Fruit fly (Drosophila melanogaster): Measurements from ENCODE around the gene CG12994.

Gene CG12994

DNA sequence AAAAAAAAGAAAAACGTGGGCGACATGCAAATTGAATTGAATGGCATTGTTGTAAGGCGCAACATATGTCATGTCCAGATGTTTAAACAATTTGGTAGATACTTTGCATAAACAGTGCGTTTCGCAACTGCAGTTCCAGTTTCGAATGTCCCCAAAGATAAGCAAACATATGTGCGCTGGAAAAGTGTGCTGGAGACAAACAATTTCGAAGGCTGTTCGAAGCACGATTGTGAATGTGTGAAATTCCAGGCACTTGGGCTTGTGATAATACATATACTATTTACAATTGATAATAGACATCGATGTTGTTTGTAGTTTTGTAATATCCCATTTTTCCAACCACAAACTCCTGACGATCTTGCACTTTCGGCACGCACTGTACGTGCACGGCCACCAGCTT is 39.0 kb upstream of the CG12994 start (continued):
- TF ChIP-seq Dll (GFP tag; IDR thresholded peaks at IDR 0.05; ENCODE audit: partially characterized antibody): no peak
- TF ChIP-seq Meics (GFP tag; optimal IDR thresholded peaks at IDR 0.05): no peak
- TF ChIP-seq Stat92E (GFP tag; optimal IDR thresholded peaks at IDR 0.05): no peak
- TF ChIP-seq sna (GFP tag; IDR thresholded peaks at IDR 0.05; ENCODE audit: partially characterized antibody): no peak
- TF ChIP-seq sens-2 (GFP tag; IDR thresholded peaks at IDR 0.05): 0 out of 2 replicates have a peak, but pooled peaks have one; percentile 28
- TF ChIP-seq CG16779 (GFP tag; IDR thresholded peaks at IDR 0.05): no peak
- TF ChIP-seq repo (GFP tag; optimal IDR thresholded peaks at IDR 0.05): no peak
- no peak for TF ChIP-seq CG6813 (GFP tag; optimal IDR thresholded peaks at IDR 0.05)
- TF ChIP-seq kay (GFP tag; optimal IDR thresholded peaks at IDR 0.05): no peak
- no peak for TF ChIP-seq Dip3 (GFP tag; optimal IDR thresholded peaks at IDR 0.05)
- TF ChIP-seq CG8359 (GFP tag; optimal IDR thresholded peaks at IDR 0.05; ENCODE audit: borderline replicate concordance): no peak
- TF ChIP-seq CG1647 (GFP tag; optimal IDR thresholded peaks at IDR 0.05): no peak
- 0 out of 3 replicates have a peak, but pooled peaks have one; percentile 12 for TF ChIP-seq ci (GFP tag; IDR thresholded peaks at IDR 0.05)
- no peak for TF ChIP-seq CG8944 (GFP tag; optimal IDR thresholded peaks at IDR 0.05)
- no peak for TF ChIP-seq fu2 (GFP tag; optimal IDR thresholded peaks at IDR 0.05)
- 0 out of 2 replicates have a peak, but pooled peaks have one; percentile 38 for TF ChIP-seq Awh (GFP tag; IDR thresholded peaks at IDR 0.05)
- no peak for TF ChIP-seq CG11398 (GFP tag; optimal IDR thresholded peaks at IDR 0.05)
- no peak for TF ChIP-seq tin (GFP tag; optimal IDR thresholded peaks at IDR 0.05)
- no peak for TF ChIP-seq CG15073 (GFP tag; optimal IDR thresholded peaks at IDR 0.05)
- peak; percentile 4 for TF ChIP-seq Vsx1 (GFP tag; optimal IDR thresholded peaks at IDR 0.05)
- peak; percentile 21; the same call in 1 of the 2 replicates for TF ChIP-seq E2f2 (GFP tag; IDR thresholded peaks at IDR 0.05)
- TF ChIP-seq CG10959 (GFP tag; IDR thresholded peaks at IDR 0.05): no peak
- no peak for TF ChIP-seq stwl (tag; optimal IDR thresholded peaks at IDR 0.05)
- no peak for TF ChIP-seq ranshi (GFP tag; IDR thresholded peaks at IDR 0.05)
- no peak for TF ChIP-seq fd102C (GFP tag; optimal IDR thresholded peaks at IDR 0.05)
- no peak for TF ChIP-seq unpg (GFP tag; optimal IDR thresholded peaks at IDR 0.05)
- no peak for TF ChIP-seq Sry-δ (GFP tag; optimal IDR thresholded peaks at IDR 0.05)
- TF ChIP-seq zfh2 (GFP tag; optimal IDR thresholded peaks at IDR 0.05): no peak
- no peak for TF ChIP-seq bab2 (GFP tag; optimal IDR thresholded peaks at IDR 0.05)
- TF ChIP-seq sim (GFP tag; IDR thresholded peaks at IDR 0.05): no peak
- no peak for TF ChIP-seq Ets65A (GFP tag)
- TF ChIP-seq tio (GFP tag; optimal IDR thresholded peaks at IDR 0.05): no peak
- TF ChIP-seq gce (GFP tag; IDR thresholded peaks at IDR 0.05): no peak
- TF ChIP-seq CG8765 (GFP tag; IDR thresholded peaks at IDR 0.05): no peak
- no peak for TF ChIP-seq toy (GFP tag; IDR thresholded peaks at IDR 0.05)
- TF ChIP-seq CG13123 (GFP tag; optimal IDR thresholded peaks at IDR 0.05): no peak
- TF ChIP-seq twi (tag; optimal IDR thresholded peaks at IDR 0.05): peak; percentile 69
- TF ChIP-seq unc-4 (GFP tag; IDR thresholded peaks at IDR 0.05; ENCODE audit: partially characterized antibody): no peak
- no peak for TF ChIP-seq CG9876 (GFP tag; optimal IDR thresholded peaks at IDR 0.05)
- TF ChIP-seq dysf (GFP tag; IDR thresholded peaks at IDR 0.05): peak; percentile 67; the same call in 2 of the 3 replicates
- TF ChIP-seq CG7745 (tag; optimal IDR thresholded peaks at IDR 0.05): no peak
- TF ChIP-seq pum (GFP tag; optimal IDR thresholded peaks at IDR 0.05): no peak
- TF ChIP-seq CG3281 (GFP tag; optimal IDR thresholded peaks at IDR 0.05): no peak
- TF ChIP-seq CG10147 (GFP tag; optimal IDR thresholded peaks at IDR 0.05): no peak
- no peak for TF ChIP-seq CG4854 (GFP tag; optimal IDR thresholded peaks at IDR 0.05)
- no peak for TF ChIP-seq Gsc (GFP tag; IDR thresholded peaks at IDR 0.05)
